Fruit fly (Drosophila melanogaster): ENCODE measurements around the gene Ddrgk1.

Ddrgk1 gene

dm6 chr3R:21218733-21219165, 3.9 kb downstream of the Ddrgk1 start, which contains the start of the genes Smyd5 and Oga (continued):
- TF ChIP-seq ap (GFP tag; IDR thresholded peaks at IDR 0.05) (no peak), CoRest (tag; optimal IDR thresholded peaks at IDR 0.05) (peak; percentile 71), exex (tag; optimal IDR thresholded peaks at IDR 0.05) (no peak), CG12659 (GFP tag; optimal IDR thresholded peaks at IDR 0.05) (peak; percentile 88), kah (GFP tag; optimal IDR thresholded peaks at IDR 0.05) (no peak), CG10462 (GFP tag; optimal IDR thresholded peaks at IDR 0.05) (peak; percentile 10), CG15011 (GFP tag; optimal IDR thresholded peaks at IDR 0.05) (no peak), BEAF-32 (GFP tag; optimal IDR thresholded peaks at IDR 0.05) (peak; percentile 95), Optix (GFP tag; IDR thresholded peaks at IDR 0.05) (no peak), CG32532 (GFP tag; IDR thresholded peaks at IDR 0.05) (peak; percentile 74), CG11247 (GFP tag; IDR thresholded peaks at IDR 0.05) (no peak), CG9797 (GFP tag; optimal IDR thresholded peaks at IDR 0.05) (peak; percentile 70), Pdp1 (GFP tag; optimal IDR thresholded peaks at IDR 0.05) (peak; percentile 37 to 57), slbo (GFP tag; IDR thresholded peaks at IDR 0.05) (peak; percentile 61), ssp (GFP tag; IDR thresholded peaks at IDR 0.05) (no peak), hkb (optimal IDR thresholded peaks at IDR 0.05) (no peak), hkb (GFP tag; IDR thresholded peaks at IDR 0.05) (no peak), CG10274 (GFP tag; optimal IDR thresholded peaks at IDR 0.05) (no peak), CG12942 (GFP tag; optimal IDR thresholded peaks at IDR 0.05) (no peak), ttk (GFP tag; IDR thresholded peaks at IDR 0.05) (no peak), pan (optimal IDR thresholded peaks at IDR 0.05) (no peak), pan (GFP tag; optimal IDR thresholded peaks at IDR 0.05 in 1 of 2, IDR thresholded peaks at IDR 0.05 in 1 of 2) (peak in 1 of 2 experiments; percentile 44), CG11093 (GFP tag; IDR thresholded peaks at IDR 0.05) (no peak), pros (GFP tag; optimal IDR thresholded peaks at IDR 0.05) (no peak), klu (GFP tag; IDR thresholded peaks at IDR 0.05) (no peak), CG4730 (GFP tag; IDR thresholded peaks at IDR 0.05) (no peak), pb (GFP tag; optimal IDR thresholded peaks at IDR 0.05) (no peak), CG6791 (GFP tag; IDR thresholded peaks at IDR 0.05; ENCODE audit: partially characterized antibody) (peak; percentile 94), Chrac-16 (GFP tag; optimal IDR thresholded peaks at IDR 0.05) (peak; percentile 24), dm (GFP tag; optimal IDR thresholded peaks at IDR 0.05) (peak; percentile 85), sim (GFP tag; IDR thresholded peaks at IDR 0.05) (no peak), vnd (GFP tag; IDR thresholded peaks at IDR 0.05; ENCODE audit: partially characterized antibody) (peak; percentile 91), CG12071 (GFP tag; optimal IDR thresholded peaks at IDR 0.05) (no peak), CG34224 (GFP tag; IDR thresholded peaks at IDR 0.05; ENCODE audit: partially characterized antibody) (peak; percentile 91), CG12744 (GFP tag; optimal IDR thresholded peaks at IDR 0.05) (peak; percentile 8), seq (GFP tag; IDR thresholded peaks at IDR 0.05) (no peak), trh (GFP tag; optimal IDR thresholded peaks at IDR 0.05) (no peak), CG12299 (tag; optimal IDR thresholded peaks at IDR 0.05) (no peak), corto (GFP tag; optimal IDR thresholded peaks at IDR 0.05) (no peak), lmd (GFP tag; IDR thresholded peaks at IDR 0.05) (no peak), Lhr (GFP tag; optimal IDR thresholded peaks at IDR 0.05) (peak; percentile 45), Six4 (GFP tag; optimal IDR thresholded peaks at IDR 0.05) (no peak), C15 (GFP tag; IDR thresholded peaks at IDR 0.05) (no peak), CG3847 (GFP tag; IDR thresholded peaks at IDR 0.05) (peak; percentile 52), otp (GFP tag; IDR thresholded peaks at IDR 0.05) (no peak), Dref (GFP tag; IDR thresholded peaks at IDR 0.05) (peak; percentile 95), cato (GFP tag; optimal IDR thresholded peaks at IDR 0.05; ENCODE audit: borderline replicate concordance) (peak; percentile 33), Lim3 (GFP tag; IDR thresholded peaks at IDR 0.05) (no peak), Neu2 (GFP tag; optimal IDR thresholded peaks at IDR 0.05; ENCODE audit: borderline replicate concordance) (no peak), CG1529 (GFP tag; optimal IDR thresholded peaks at IDR 0.05) (no peak), gsb-n (tag; optimal IDR thresholded peaks at IDR 0.05) (no peak), rib (GFP tag; IDR thresholded peaks at IDR 0.05) (peak; percentile 19; the same call in 1 of the 2 replicates)
